Worm (Caenorhabditis elegans): ENCODE results near the gene gldi-6.

The gldi-6 gene

DNA sequence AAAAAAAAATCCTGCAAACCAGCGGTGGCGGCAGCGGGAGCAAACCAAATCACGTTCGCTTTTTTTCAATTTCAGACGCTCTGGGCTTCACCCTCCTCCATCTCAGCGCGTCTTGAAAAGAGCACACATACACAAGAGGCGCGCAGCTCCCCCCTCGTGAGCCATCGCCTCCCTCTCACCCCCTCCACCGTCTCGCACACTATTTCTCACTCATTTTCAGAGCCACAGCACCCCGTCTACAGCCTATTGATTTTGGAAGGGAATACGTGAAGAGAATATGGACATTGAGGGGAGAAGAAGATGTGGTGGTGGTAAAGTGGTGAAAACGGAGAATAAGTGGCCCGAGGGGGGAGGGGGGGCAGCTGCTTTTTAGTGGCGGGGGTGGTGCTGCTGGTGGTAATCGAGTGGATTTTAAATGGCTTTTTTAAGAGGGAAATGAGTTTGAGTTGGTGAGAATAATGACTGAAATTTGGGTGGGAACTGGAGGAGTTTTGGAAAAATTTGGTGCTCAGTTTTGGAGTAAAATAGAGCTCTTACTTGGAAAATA lies 18.5 kb upstream of the gldi-6 start (continued):
- TF ChIP-seq fkh-4 (tag; optimal IDR thresholded peaks at IDR 0.05; ENCODE audit: borderline replicate concordance): no peak
- TF ChIP-seq ama-1 (optimal IDR thresholded peaks at IDR 0.05): no peak
- TF ChIP-seq hpl-2 (GFP tag; optimal IDR thresholded peaks at IDR 0.05): no peak
- no peak for TF ChIP-seq skn-1 (tag; optimal IDR thresholded peaks at IDR 0.05)
- TF ChIP-seq fkh-8 (tag; optimal IDR thresholded peaks at IDR 0.05): peak; percentile 62
- TF ChIP-seq snpc-4 (tag; optimal IDR thresholded peaks at IDR 0.05): no peak

- TF ChIP-seq nhr-90 (tag; optimal IDR thresholded peaks at IDR 0.05; ENCODE audit: poor library complexity) (no peak), isw-1 (GFP tag; IDR thresholded peaks at IDR 0.05) (no peak), sox-4 (tag; optimal IDR thresholded peaks at IDR 0.05) (no peak), nhr-19 (GFP tag; conservative IDR thresholded peaks at IDR 0.05) (no peak), Y116A8C.19 (tag; optimal IDR thresholded peaks at IDR 0.05; ENCODE audit: borderline replicate concordance) (no peak), jun-1 (tag; optimal IDR thresholded peaks at IDR 0.05) (no peak), swsn-7 (tag; optimal IDR thresholded peaks at IDR 0.05) (no peak), blmp-1 (tag; optimal IDR thresholded peaks at IDR 0.05) (no peak), zip-4 (GFP tag; optimal IDR thresholded peaks at IDR 0.05) (no peak), zag-1 (tag; optimal IDR thresholded peaks at IDR 0.05) (no peak), mdl-1 (tag; optimal IDR thresholded peaks at IDR 0.05) (no peak), pqm-1 (tag; optimal IDR thresholded peaks at IDR 0.05) (no peak), dpl-1 (GFP tag; optimal IDR thresholded peaks at IDR 0.05) (no peak), efl-1 (optimal IDR thresholded peaks at IDR 0.05) (no peak), efl-1 (GFP tag; optimal IDR thresholded peaks at IDR 0.05 in 1 of 2) (no peak), fkh-8 (tag; optimal IDR thresholded peaks at IDR 0.05) (no peak)
These were observed 17.3 kb upstream of the gldi-6 start, which contains the start of gene C16C8.18 for ce11 chrII:3429400-3429799. C16C8.18 (plus strand) TSS chrII:3429700.

DNA sequence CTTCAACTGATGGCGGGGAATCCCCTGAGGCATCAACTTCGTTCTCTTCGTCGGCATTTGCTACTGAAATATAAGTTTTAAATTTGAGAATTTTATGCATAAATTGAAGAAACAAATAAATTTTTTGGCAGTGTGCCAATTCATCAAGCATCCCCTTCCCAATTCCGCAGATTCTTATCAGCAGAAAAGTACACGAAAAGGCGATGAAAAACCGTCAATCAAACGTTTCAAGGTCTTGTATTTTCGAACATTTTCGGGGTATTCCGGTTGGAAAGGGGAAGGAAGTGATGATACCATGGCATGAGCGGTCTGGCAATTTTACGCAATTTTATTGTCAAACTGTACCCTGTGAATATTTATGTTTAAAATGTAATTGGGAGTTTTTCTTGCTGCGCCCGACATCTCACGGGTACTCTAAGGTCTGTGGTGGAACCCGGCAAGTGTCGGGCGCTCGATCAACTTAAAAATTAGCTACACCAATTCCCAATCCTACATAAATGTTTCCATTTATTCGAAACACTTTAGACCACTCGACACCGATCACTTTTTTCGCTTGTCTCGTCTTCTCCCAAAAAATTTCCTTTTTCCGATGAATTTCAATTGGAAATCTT lies 11.7 kb upstream of the gldi-6 start:
- peak; percentile 37 for TF ChIP-seq lin-14 (GFP tag; optimal IDR thresholded peaks at IDR 0.05)
- no peak for TF ChIP-seq C34B4.2 (tag; optimal IDR thresholded peaks at IDR 0.05)
- TF ChIP-seq mdl-1 (tag; optimal IDR thresholded peaks at IDR 0.05): no peak
- TF ChIP-seq snpc-4 (tag; optimal IDR thresholded peaks at IDR 0.05): peak; percentile 75
- no peak for TF ChIP-seq ceh-63 (GFP tag; optimal IDR thresholded peaks at IDR 0.05)

DNA sequence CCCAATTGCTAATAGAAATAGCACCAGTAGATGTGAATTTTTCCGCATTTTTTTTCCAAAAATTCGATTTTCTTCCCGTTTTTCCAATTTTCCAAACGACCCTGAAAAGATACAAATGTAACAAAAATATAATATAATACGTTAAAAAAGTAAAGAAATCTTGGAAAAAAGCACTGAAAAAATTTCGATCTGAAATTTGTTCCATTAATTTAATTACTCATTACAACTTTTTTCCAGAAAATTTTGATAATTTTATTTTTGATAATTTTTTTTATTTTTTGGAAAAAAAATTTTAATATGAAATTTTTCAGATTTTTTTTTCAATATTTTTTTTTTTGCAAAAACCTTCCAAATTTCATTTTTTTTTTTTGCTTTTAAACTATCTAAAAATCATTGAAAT lies 10.3 kb upstream of the gldi-6 start, which contains the start of gene skpo-2:
Gene skpo-2 (minus strand): TSS at position 101 of the 400 bp plus-strand sequence.
- TF ChIP-seq zip-4 (GFP tag; optimal IDR thresholded peaks at IDR 0.05) (no peak), ceh-8 (GFP tag; optimal IDR thresholded peaks at IDR 0.05) (no peak), swsn-7 (tag; optimal IDR thresholded peaks at IDR 0.05) (no peak), lin-15B (tag; optimal IDR thresholded peaks at IDR 0.05) (no peak), mep-1 (tag; optimal IDR thresholded peaks at IDR 0.05) (no peak), nhr-19 (GFP tag; conservative IDR thresholded peaks at IDR 0.05) (no peak), pax-3 (tag; optimal IDR thresholded peaks at IDR 0.05) (no peak)

ce11 chrII:3437393-3437792 lies 9.4 kb upstream of the gldi-6 start:
- TF ChIP-seq pax-3 (tag; optimal IDR thresholded peaks at IDR 0.05): no peak
- TF ChIP-seq hlh-17 (GFP tag; optimal IDR thresholded peaks at IDR 0.05; ENCODE audit: borderline replicate concordance): no peak

DNA sequence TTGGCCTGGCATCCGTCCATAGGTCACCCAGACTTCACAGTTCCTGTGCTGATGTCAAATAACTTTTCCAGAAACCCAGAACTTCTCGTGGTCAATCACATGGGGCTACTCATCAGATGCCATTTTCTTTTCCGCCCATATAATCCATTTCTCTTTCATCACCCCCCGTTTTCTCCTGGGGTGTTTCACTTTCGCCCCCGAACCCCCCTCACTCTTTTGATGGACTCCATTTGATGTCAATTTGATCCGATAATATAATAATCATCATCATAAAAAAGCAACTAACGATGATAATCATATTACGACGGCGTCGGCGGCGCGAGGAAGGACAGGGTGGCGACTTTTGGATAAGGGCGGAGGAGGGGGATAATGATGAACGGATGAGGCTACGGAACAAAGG lies 8.5 kb upstream of the gldi-6 start:
- TF ChIP-seq egl-27 (tag; optimal IDR thresholded peaks at IDR 0.05) (no peak), isw-1 (GFP tag; IDR thresholded peaks at IDR 0.05) (no peak), blmp-1 (tag; optimal IDR thresholded peaks at IDR 0.05) (peak; percentile 90), ces-1 (GFP tag; optimal IDR thresholded peaks at IDR 0.05) (no peak), alr-1 (tag; optimal IDR thresholded peaks at IDR 0.05; ENCODE audit: borderline replicate concordance) (no peak), aha-1 (tag; optimal IDR thresholded peaks at IDR 0.05) (no peak), fkh-8 (tag; optimal IDR thresholded peaks at IDR 0.05) (no peak), swsn-7 (tag; optimal IDR thresholded peaks at IDR 0.05) (no peak)

All from whole organism, L1 larva.